Worm (Caenorhabditis elegans): ENCODE measurements around the gene C16D2.1.

Gene C16D2.1

ce11 chrII:9177080-9177479 is 45.6 kb downstream of the C16D2.1 start, which contains the start of the genes sec-5 and pir-1 (continued):
- peak; percentile 37 for TF ChIP-seq tbx-2 (tag; optimal IDR thresholded peaks at IDR 0.05)
- no peak for TF ChIP-seq ceh-63 (GFP tag; optimal IDR thresholded peaks at IDR 0.05)
- TF ChIP-seq elt-3 (tag; optimal IDR thresholded peaks at IDR 0.05) = peak in 1 of 6 experiments; percentile 57
- TF ChIP-seq nhr-11 (tag; optimal IDR thresholded peaks at IDR 0.05) = no peak
- no peak for TF ChIP-seq aly-2 (tag; optimal IDR thresholded peaks at IDR 0.05)
- no peak for TF ChIP-seq egl-13 (tag; optimal IDR thresholded peaks at IDR 0.05)
- no peak for TF ChIP-seq mdl-1 (tag; optimal IDR thresholded peaks at IDR 0.05)
- TF ChIP-seq nhr-28 (tag; optimal IDR thresholded peaks at IDR 0.05) = no peak
- TF ChIP-seq mep-1 (tag; optimal IDR thresholded peaks at IDR 0.05) = peak; percentile 71
- TF ChIP-seq egl-27 (tag; optimal IDR thresholded peaks at IDR 0.05) = no peak
- no peak for TF ChIP-seq elt-2 (tag; optimal IDR thresholded peaks at IDR 0.05)
- peak; percentile 45 for TF ChIP-seq nhr-20 (tag; optimal IDR thresholded peaks at IDR 0.05)
- no peak for TF ChIP-seq ztf-4 (tag; optimal IDR thresholded peaks at IDR 0.05)
- TF ChIP-seq dsc-1 (tag; optimal IDR thresholded peaks at IDR 0.05) = no peak
- TF ChIP-seq nhr-76 (tag; optimal IDR thresholded peaks at IDR 0.05) = no peak
- TF ChIP-seq sptf-1 (tag; optimal IDR thresholded peaks at IDR 0.05) = no peak
- no peak for TF ChIP-seq grh-1 (GFP tag; IDR thresholded peaks at IDR 0.05)
- TF ChIP-seq ceh-88 (GFP tag; IDR thresholded peaks at IDR 0.05) = no peak
- TF ChIP-seq nhr-47 (tag; optimal IDR thresholded peaks at IDR 0.05) = peak; percentile 54
- peak; percentile 48 for TF ChIP-seq xbp-1 (tag; optimal IDR thresholded peaks at IDR 0.05)

- TF ChIP-seq snpc-4 (tag; optimal IDR thresholded peaks at IDR 0.05) (no peak), zip-4 (GFP tag; optimal IDR thresholded peaks at IDR 0.05) (no peak), jun-1 (tag; optimal IDR thresholded peaks at IDR 0.05) (no peak), ceh-88 (GFP tag; IDR thresholded peaks at IDR 0.05) (no peak), hlh-17 (GFP tag; optimal IDR thresholded peaks at IDR 0.05; ENCODE audit: borderline replicate concordance) (no peak), nhr-84 (tag; optimal IDR thresholded peaks at IDR 0.05) (no peak), snu-23 (GFP tag; optimal IDR thresholded peaks at IDR 0.05) (no peak), Y116A8C.19 (tag; optimal IDR thresholded peaks at IDR 0.05; ENCODE audit: borderline replicate concordance) (no peak), isw-1 (GFP tag; IDR thresholded peaks at IDR 0.05) (no peak), dsc-1 (tag; optimal IDR thresholded peaks at IDR 0.05) (no peak), nhr-237 (tag; optimal IDR thresholded peaks at IDR 0.05) (no peak), nhr-76 (tag; optimal IDR thresholded peaks at IDR 0.05) (no peak), unc-62 (GFP tag; optimal IDR thresholded peaks at IDR 0.05) (no peak), skn-1 (tag; optimal IDR thresholded peaks at IDR 0.05) (no peak), ztf-11 (tag; optimal IDR thresholded peaks at IDR 0.05) (no peak), nhr-71 (tag; optimal IDR thresholded peaks at IDR 0.05) (no peak)
Measured at ce11 chrII:9178811-9179210, 47.3 kb downstream of the C16D2.1 start.

ce11 chrII:9181155-9181554 is 49.7 kb downstream of the C16D2.1 start:
- TF ChIP-seq ztf-4 (tag; optimal IDR thresholded peaks at IDR 0.05) (no peak), elt-2 (tag; optimal IDR thresholded peaks at IDR 0.05) (peak; percentile 2)

All from whole organism, L1 larva.